Worm (Caenorhabditis elegans): ENCODE measurements around the gene cids-1.

cids-1 gene

DNA sequence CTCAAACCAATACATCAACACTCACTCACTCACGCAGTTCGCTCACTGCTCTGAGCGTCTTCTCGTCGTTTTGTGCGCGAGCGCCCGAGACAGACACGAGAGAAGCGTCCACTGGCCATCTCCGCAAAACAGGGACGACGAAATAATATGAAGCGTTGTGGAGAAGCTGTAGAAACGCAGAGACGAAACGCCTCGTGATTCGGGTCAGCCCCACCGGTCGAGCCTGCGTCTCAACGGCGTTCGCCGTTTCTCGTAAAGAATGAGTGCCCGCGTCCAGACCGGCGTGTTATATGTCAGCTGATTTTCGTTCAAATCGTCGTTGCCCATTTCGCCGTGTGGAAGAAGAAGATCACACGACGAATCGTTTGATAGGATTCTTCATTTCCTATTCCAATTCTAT is 16.7 kb upstream of the cids-1 start, which contains the start of gene fbxl-1 (continued):
- TF ChIP-seq pqm-1 (tag; optimal IDR thresholded peaks at IDR 0.05) (peak; percentile 15), ceh-82 (tag; optimal IDR thresholded peaks at IDR 0.05) (no peak), nhr-237 (tag; optimal IDR thresholded peaks at IDR 0.05) (no peak), ceh-32 (tag; optimal IDR thresholded peaks at IDR 0.05; ENCODE audit: poor library complexity) (no peak), tra-1 (GFP tag; IDR thresholded peaks at IDR 0.05) (no peak), hlh-30 (tag; optimal IDR thresholded peaks at IDR 0.05; ENCODE audit: insufficient read depth) (peak; percentile 99), F49E8.2 (tag; optimal IDR thresholded peaks at IDR 0.05; ENCODE audit: borderline replicate concordance) (no peak), zip-2 (tag; optimal IDR thresholded peaks at IDR 0.05) (no peak), snpc-1.2 (GFP tag; IDR thresholded peaks at IDR 0.05) (no peak), zfp-2 (tag; optimal IDR thresholded peaks at IDR 0.05) (no peak), dpl-1 (GFP tag; optimal IDR thresholded peaks at IDR 0.05) (peak; percentile 16), dmd-9 (GFP tag; IDR thresholded peaks at IDR 0.05) (no peak), daf-8 (GFP tag; IDR thresholded peaks at IDR 0.05) (no peak), hif-1 (tag; optimal IDR thresholded peaks at IDR 0.05) (peak; percentile 16 to 84), ceh-20 (GFP tag; IDR thresholded peaks at IDR 0.05) (peak; percentile 80), mxl-2 (GFP tag; conservative IDR thresholded peaks at IDR 0.05) (no peak), zfp-3 (GFP tag; conservative IDR thresholded peaks at IDR 0.05) (0 out of 2 replicates have a peak, but pooled peaks have one; percentile 11), T26A8.4 (GFP tag; IDR thresholded peaks at IDR 0.05) (peak; percentile 60; the same call in 1 of the 2 replicates), fos-1 (tag; optimal IDR thresholded peaks at IDR 0.05) (no peak), mdl-1 (tag; optimal IDR thresholded peaks at IDR 0.05) (peak; percentile 67 to 97), nhr-42 (GFP tag; IDR thresholded peaks at IDR 0.05) (peak; percentile 41; the same call in 1 of the 2 replicates), jun-1 (tag; optimal IDR thresholded peaks at IDR 0.05) (peak; percentile 23), dmd-6 (GFP tag; IDR thresholded peaks at IDR 0.05) (peak; percentile 86), daf-19 (GFP tag; conservative IDR thresholded peaks at IDR 0.05) (no peak), daf-16 (GFP tag; optimal IDR thresholded peaks at IDR 0.05) (no peak), daf-16 (tag; optimal IDR thresholded peaks at IDR 0.05) (peak; percentile 64), gei-8 (GFP tag; optimal IDR thresholded peaks at IDR 0.05) (peak; percentile 5), T20F7.1 (GFP tag; optimal IDR thresholded peaks at IDR 0.05) (peak; percentile 86), unc-39 (tag; optimal IDR thresholded peaks at IDR 0.05) (no peak), aha-1 (tag) (peak; percentile 92), egl-43 (GFP tag; IDR thresholded peaks at IDR 0.05) (peak; percentile 79), ZK337.2 (GFP tag; IDR thresholded peaks at IDR 0.05) (no peak), nhr-41 (GFP tag; IDR thresholded peaks at IDR 0.05) (no peak), ztf-7 (tag; optimal IDR thresholded peaks at IDR 0.05) (peak; percentile 30), nhr-48 (tag; optimal IDR thresholded peaks at IDR 0.05) (peak; percentile 31), spr-3 (GFP tag; optimal IDR thresholded peaks at IDR 0.05) (no peak), nhr-6 (tag; optimal IDR thresholded peaks at IDR 0.05) (peak; percentile 76), ama-1 (optimal IDR thresholded peaks at IDR 0.05) (no peak), attf-4 (tag; optimal IDR thresholded peaks at IDR 0.05) (no peak), F10B5.3 (tag; optimal IDR thresholded peaks at IDR 0.05) (no peak), zip-11 (GFP tag; IDR thresholded peaks at IDR 0.05) (no peak), nhr-10 (tag; optimal IDR thresholded peaks at IDR 0.05) (no peak), ztf-11 (tag; optimal IDR thresholded peaks at IDR 0.05) (no peak), cey-2 (tag; optimal IDR thresholded peaks at IDR 0.05; ENCODE audit: borderline replicate concordance, insufficient read depth) (no peak), arid-1 (GFP tag; conservative IDR thresholded peaks at IDR 0.05) (peak; percentile 64), nhr-76 (tag; optimal IDR thresholded peaks at IDR 0.05) (no peak), fkh-10 (GFP tag; optimal IDR thresholded peaks at IDR 0.05) (peak; percentile 28), ceh-28 (tag; optimal IDR thresholded peaks at IDR 0.05) (no peak), ceh-62 (tag; optimal IDR thresholded peaks at IDR 0.05) (no peak), ZK546.5 (tag; optimal IDR thresholded peaks at IDR 0.05) (peak in 1 of 2 experiments; percentile 39), vab-7 (GFP tag; IDR thresholded peaks at IDR 0.05) (peak; percentile 62), D1046.2 (GFP tag; IDR thresholded peaks at IDR 0.05) (no peak), dmd-8 (GFP tag; IDR thresholded peaks at IDR 0.05) (no peak)
